Fruit fly (Drosophila melanogaster): Measurements from ENCODE around the gene Nuak.

Nuak gene

DNA sequence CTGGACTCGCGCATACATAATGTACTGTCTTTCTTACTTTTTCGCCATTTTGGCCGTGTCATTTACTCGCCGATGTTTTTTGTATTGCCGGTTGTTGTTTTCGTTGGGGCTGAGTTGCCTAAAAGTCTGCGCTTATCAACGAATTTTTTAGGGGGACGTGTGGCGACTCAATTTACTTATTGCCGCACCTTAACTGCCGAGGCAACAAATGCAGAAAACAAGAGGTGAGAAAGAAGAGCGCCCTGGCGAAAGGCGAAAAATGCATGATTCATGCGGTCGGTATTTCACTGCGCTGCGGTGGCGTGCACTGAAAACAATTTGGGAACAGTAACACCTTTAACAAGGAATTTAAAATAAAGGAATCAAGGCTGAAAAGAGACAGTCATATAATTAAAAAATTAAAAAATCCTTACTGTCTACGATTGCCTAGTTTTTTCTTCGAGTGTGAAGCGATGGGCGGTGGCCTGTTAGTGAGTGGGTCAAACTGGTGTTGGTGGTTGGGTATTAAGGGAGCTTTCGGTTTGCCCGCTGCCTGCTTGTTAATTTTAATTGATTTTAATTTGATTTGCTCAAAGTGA is 4.8 kb downstream of the Nuak start (continued):
- TF ChIP-seq CG10959 (GFP tag; IDR thresholded peaks at IDR 0.05) = no peak
- peak; percentile 65 for TF ChIP-seq CG1603 (tag; optimal IDR thresholded peaks at IDR 0.05)
- TF ChIP-seq exex (tag; optimal IDR thresholded peaks at IDR 0.05) = no peak
- TF ChIP-seq Opbp (GFP tag; IDR thresholded peaks at IDR 0.05; ENCODE audit: partially characterized antibody) = no peak
- TF ChIP-seq CG15011 (GFP tag; optimal IDR thresholded peaks at IDR 0.05) = no peak
- peak; percentile 97 for TF ChIP-seq Ets65A (GFP tag)
- no peak for TF ChIP-seq tx (GFP tag; optimal IDR thresholded peaks at IDR 0.05)
- TF ChIP-seq Dek (tag; optimal IDR thresholded peaks at IDR 0.05) = peak; percentile 72
- peak; percentile 86 for TF ChIP-seq sisA (GFP tag; IDR thresholded peaks at IDR 0.05)
- no peak for TF ChIP-seq Dref (GFP tag; IDR thresholded peaks at IDR 0.05)
- TF ChIP-seq MTF-1 (GFP tag; optimal IDR thresholded peaks at IDR 0.05; ENCODE audit: borderline replicate concordance) = no peak
- TF ChIP-seq CG4404 (GFP tag; IDR thresholded peaks at IDR 0.05) = peak; percentile 51; the same call in 1 of the 2 replicates
- peak; percentile 30 for TF ChIP-seq scrt (GFP tag; optimal IDR thresholded peaks at IDR 0.05)
- TF ChIP-seq CG9215 (GFP tag; IDR thresholded peaks at IDR 0.05) = peak; percentile 50
- TF ChIP-seq Gug (GFP tag; IDR thresholded peaks at IDR 0.05) = peak; percentile 73
- no peak for TF ChIP-seq Nf-YC (tag; optimal IDR thresholded peaks at IDR 0.05)
- peak; percentile 75 for TF ChIP-seq unpg (GFP tag; optimal IDR thresholded peaks at IDR 0.05)
- TF ChIP-seq CG4328 (GFP tag; optimal IDR thresholded peaks at IDR 0.05) = no peak
- no peak for TF ChIP-seq unc-4 (GFP tag; IDR thresholded peaks at IDR 0.05; ENCODE audit: partially characterized antibody)
- no peak for TF ChIP-seq CG9797 (GFP tag; optimal IDR thresholded peaks at IDR 0.05)
- peak; percentile 62 for TF ChIP-seq CG2875 (GFP tag; optimal IDR thresholded peaks at IDR 0.05)
- peak; percentile 68 for TF ChIP-seq NfI (GFP tag; optimal IDR thresholded peaks at IDR 0.05)
- no peak for TF ChIP-seq CG12104 (GFP tag; optimal IDR thresholded peaks at IDR 0.05)
- no peak; the same call in 2 of the 3 replicates for TF ChIP-seq CG11560 (tag; IDR thresholded peaks at IDR 0.05)
- peak; percentile 72 for TF ChIP-seq CG9932 (GFP tag; IDR thresholded peaks at IDR 0.05)
- TF ChIP-seq Lpt (GFP tag; optimal IDR thresholded peaks at IDR 0.05) = no peak
- TF ChIP-seq CG10147 (GFP tag; optimal IDR thresholded peaks at IDR 0.05) = peak; percentile 24
- peak; percentile 2 for TF ChIP-seq CG12299 (tag; optimal IDR thresholded peaks at IDR 0.05)
- TF ChIP-seq CG10543 (GFP tag; optimal IDR thresholded peaks at IDR 0.05) = no peak
- TF ChIP-seq Chrac-16 (GFP tag; optimal IDR thresholded peaks at IDR 0.05) = peak; percentile 46
- TF ChIP-seq Hr39 (optimal IDR thresholded peaks at IDR 0.05) = no peak
- TF ChIP-seq ap (GFP tag; IDR thresholded peaks at IDR 0.05) = peak; percentile 62
- TF ChIP-seq HLH4C (GFP tag; IDR thresholded peaks at IDR 0.05; ENCODE audit: partially characterized antibody) = no peak
- peak; percentile 69 for TF ChIP-seq ranshi (GFP tag; IDR thresholded peaks at IDR 0.05)
- TF ChIP-seq CG32767 (GFP tag; IDR thresholded peaks at IDR 0.05) = peak; percentile 69; the same call in 1 of the 2 replicates
- peak; percentile 67 for TF ChIP-seq Doc2 (GFP tag; IDR thresholded peaks at IDR 0.05)
- peak; percentile 28 for TF ChIP-seq Fer1 (GFP tag; optimal IDR thresholded peaks at IDR 0.05)
- TF ChIP-seq cwo (GFP tag; optimal IDR thresholded peaks at IDR 0.05) = peak; percentile 32
- TF ChIP-seq Myb (GFP tag; optimal IDR thresholded peaks at IDR 0.05) = no peak
- TF ChIP-seq Nf-YB (GFP tag; optimal IDR thresholded peaks at IDR 0.05) = no peak
- peak; percentile 21 for TF ChIP-seq CG8089 (GFP tag; optimal IDR thresholded peaks at IDR 0.05)
- peak; percentile 14 for TF ChIP-seq CG12744 (GFP tag; optimal IDR thresholded peaks at IDR 0.05)
- TF ChIP-seq dm (GFP tag; optimal IDR thresholded peaks at IDR 0.05) = peak; percentile 40
- peak; percentile 85 for TF ChIP-seq Atf6 (GFP tag; IDR thresholded peaks at IDR 0.05)
- peak; percentile 55 for TF ChIP-seq CG11085 (GFP tag; IDR thresholded peaks at IDR 0.05)
- peak; percentile 47 for TF ChIP-seq Max (GFP tag; optimal IDR thresholded peaks at IDR 0.05)
- TF ChIP-seq Hmx (GFP tag; optimal IDR thresholded peaks at IDR 0.05) = peak; percentile 15
- TF ChIP-seq CG14965 (GFP tag; optimal IDR thresholded peaks at IDR 0.05; ENCODE audit: borderline replicate concordance) = peak; percentile 10
- peak; percentile 81 for TF ChIP-seq CG34422 (GFP tag; IDR thresholded peaks at IDR 0.05)
- TF ChIP-seq CG2889 (GFP tag; IDR thresholded peaks at IDR 0.05) = peak; percentile 75; the same call in 2 of the 3 replicates
- TF ChIP-seq twi (tag; optimal IDR thresholded peaks at IDR 0.05) = no peak

Measured in whole organism, embryonic.